Fruit fly (Drosophila melanogaster) whole organism, prepupa: Measurements from ENCODE around the gene CG3117.
A peak's percentile ranks its signal among the peaks of the same experiment; 100 is the strongest.

Source experiments
- CG10669 ChIP-seq: fragments of 200-800 bp; sonication (Bioruptor generic); optimal IDR thresholded peaks from 3 replicates; lab custom pipeline; 2018; ENCODE audit warnings: missing biosample characterization, mild to moderate bottlenecking, missing genetic modification characterization, moderate library complexity
- CG11294 ChIP-seq: fragments of 200-800 bp; sonication (Bioruptor generic); IDR thresholded peaks from 2 replicates; pipeline ENCODE4 v1.3.6; 2022; ENCODE audit warnings: missing biosample characterization, missing genetic modification characterization
- CG11762 ChIP-seq: fragments of 200-800 bp; sonication (Bioruptor generic); optimal IDR thresholded peaks from 3 replicates; lab custom pipeline; 2016; ENCODE audit warnings: missing biosample characterization, missing genetic modification characterization; ENCODE audit not compliant: insufficient read depth
- CG11902 ChIP-seq: fragments of 200-800 bp; sonication (Bioruptor generic); optimal IDR thresholded peaks from 3 replicates; lab custom pipeline; 2016; ENCODE audit warnings: missing biosample characterization, missing genetic modification characterization
- CG15336 ChIP-seq: fragments of 200-800 bp; sonication (Bioruptor generic); IDR thresholded peaks from 2 replicates; pipeline ENCODE4 v1.3.6; 2022; ENCODE audit warnings: missing biosample characterization, missing genetic modification characterization
- CG1621 ChIP-seq: fragments of 200-800 bp; sonication (Bioruptor generic); optimal IDR thresholded peaks from 3 replicates; lab custom pipeline; 2018; ENCODE audit warnings: missing biosample characterization, mild to moderate bottlenecking, missing genetic modification characterization
- CG16779 ChIP-seq: fragments of 200-800 bp; sonication (Bioruptor generic); optimal IDR thresholded peaks from 3 replicates; lab custom pipeline; 2017; ENCODE audit warnings: missing biosample characterization, mild to moderate bottlenecking, missing genetic modification characterization
- CG3032 ChIP-seq: fragments of 200-800 bp; optimal IDR thresholded peaks from 2 replicates; lab custom pipeline; 2019; ENCODE audit warnings: missing biosample characterization, mild to moderate bottlenecking, missing genetic modification characterization, moderate library complexity
- CG31627 ChIP-seq: fragments of 200-800 bp; sonication (Bioruptor generic); optimal IDR thresholded peaks from 3 replicates; lab custom pipeline; 2016; ENCODE audit warnings: missing biosample characterization, missing genetic modification characterization
- CG32006 ChIP-seq: fragments of 200-800 bp; sonication (Bioruptor generic); optimal IDR thresholded peaks from 3 replicates; lab custom pipeline; 2017; ENCODE audit warnings: missing biosample characterization, mild to moderate bottlenecking, missing genetic modification characterization
- CG3919 ChIP-seq: fragments of 200-800 bp; sonication (Bioruptor generic); optimal IDR thresholded peaks from 3 replicates; lab custom pipeline; 2016; ENCODE audit warnings: missing biosample characterization, missing genetic modification characterization
- CG6163 ChIP-seq: fragments of 200-800 bp; sonication (Bioruptor generic); IDR thresholded peaks from 3 replicates; pipeline ENCODE4 v1.3.6; 2022; ENCODE audit warnings: missing biosample characterization, missing genetic modification characterization
- CG6276 ChIP-seq: fragments of 200-800 bp; sonication (Bioruptor generic); optimal IDR thresholded peaks from 2 replicates; lab custom pipeline; 2017; ENCODE audit warnings: missing biosample characterization, mild to moderate bottlenecking, missing genetic modification characterization
- CG6808 ChIP-seq: fragments of 200-800 bp; sonication (Bioruptor generic); optimal IDR thresholded peaks from 3 replicates; lab custom pipeline; 2017; ENCODE audit warnings: missing biosample characterization, missing genetic modification characterization, mild to moderate bottlenecking, moderate library complexity, missing genetic modification reagents
- CG8119 ChIP-seq: fragments of 200-800 bp; sonication (Bioruptor generic); IDR thresholded peaks from 3 replicates; pipeline ENCODE4 v1.3.6; 2022; ENCODE audit warnings: missing biosample characterization, missing genetic modification characterization
- CG8319 ChIP-seq: fragments of 200-800 bp; sonication (Bioruptor generic); optimal IDR thresholded peaks from 3 replicates; lab custom pipeline; 2016; ENCODE audit warnings: missing biosample characterization, missing genetic modification characterization
- CG9139 ChIP-seq: fragments of 200-800 bp; sonication (Bioruptor generic); optimal IDR thresholded peaks from 3 replicates; lab custom pipeline; 2017; ENCODE audit warnings: missing biosample characterization, mild to moderate bottlenecking, missing genetic modification characterization
- Eip75B ChIP-seq: fragments of 200-800 bp; sonication (Bioruptor generic); optimal IDR thresholded peaks from 3 replicates; lab custom pipeline; 2016; ENCODE audit warnings: missing biosample characterization, missing genetic modification characterization
- Eip93F ChIP-seq: fragments of 200-800 bp; sonication (Bioruptor generic); optimal IDR thresholded peaks from 2 replicates; lab custom pipeline; 2016; ENCODE audit warnings: missing biosample characterization, mild to moderate bottlenecking, missing genetic modification characterization
- Ets21C ChIP-seq: fragments of 200-800 bp; sonication (Bioruptor generic); optimal IDR thresholded peaks from 3 replicates; lab custom pipeline; 2016; ENCODE audit warnings: missing biosample characterization, missing genetic modification characterization
- Ets96B ChIP-seq: fragments of 200-800 bp; optimal IDR thresholded peaks from 2 replicates; lab custom pipeline; 2019; ENCODE audit warnings: missing biosample characterization, mild to moderate bottlenecking, missing genetic modification characterization, moderate library complexity
- Gug ChIP-seq: fragments of 200-800 bp; sonication (Bioruptor generic); IDR thresholded peaks from 2 replicates; pipeline ENCODE4 v1.3.6; 2022; ENCODE audit warnings: missing biosample characterization, missing genetic modification characterization
- Hr38 ChIP-seq: sonication (Bioruptor generic); optimal IDR thresholded peaks from 2 replicates; lab custom pipeline; 2016; ENCODE audit warnings: missing biosample characterization, missing genetic modification characterization
- Hr39 ChIP-seq: fragments of 200-800 bp; sonication (Bioruptor generic); optimal IDR thresholded peaks from 2 replicates; lab custom pipeline; 2016; ENCODE audit warnings: missing biosample characterization, missing genetic modification characterization
- Hr4 ChIP-seq: fragments of 200-800 bp; sonication (Bioruptor generic); optimal IDR thresholded peaks from 3 replicates; lab custom pipeline; 2016; ENCODE audit warnings: missing biosample characterization, missing genetic modification characterization
- Met ChIP-seq: fragments of 200-800 bp; sonication (Bioruptor generic); optimal IDR thresholded peaks from 3 replicates; lab custom pipeline; 2016; ENCODE audit warnings: missing biosample characterization, missing genetic modification characterization
- Smox ChIP-seq: fragments of 200-800 bp; sonication (Bioruptor generic); optimal IDR thresholded peaks from 3 replicates; lab custom pipeline; 2016; ENCODE audit warnings: missing biosample characterization, missing genetic modification characterization
- Sox102F ChIP-seq: fragments of 200-800 bp; sonication (Bioruptor generic); optimal IDR thresholded peaks from 2 replicates; lab custom pipeline; 2016; ENCODE audit warnings: missing biosample characterization, mild to moderate bottlenecking, missing genetic modification characterization
- Sox14 ChIP-seq: fragments of 200-800 bp; sonication (Bioruptor generic); optimal IDR thresholded peaks from 3 replicates; lab custom pipeline; 2016; ENCODE audit warnings: missing biosample characterization, missing genetic modification characterization
- Sox15 ChIP-seq: fragments of 200-800 bp; sonication (Bioruptor generic); optimal IDR thresholded peaks from 3 replicates; lab custom pipeline; 2016; ENCODE audit warnings: missing biosample characterization, missing genetic modification characterization
- achi ChIP-seq: fragments of 200-800 bp; sonication (Bioruptor generic); optimal IDR thresholded peaks from 3 replicates; lab custom pipeline; 2016; ENCODE audit warnings: missing biosample characterization, missing genetic modification characterization
- cyc ChIP-seq: fragments of 200-800 bp; sonication (Bioruptor generic); optimal IDR thresholded peaks from 3 replicates; lab custom pipeline; 2016; ENCODE audit warnings: missing biosample characterization, missing genetic modification characterization
- dac ChIP-seq: fragments of 200-800 bp; sonication (Bioruptor generic); optimal IDR thresholded peaks from 2 replicates; lab custom pipeline; 2017; ENCODE audit warnings: missing biosample characterization, mild to moderate bottlenecking, missing genetic modification characterization
- dsx ChIP-seq: fragments of 200-800 bp; optimal IDR thresholded peaks from 3 replicates; lab custom pipeline; 2019; ENCODE audit warnings: missing biosample characterization, mild to moderate bottlenecking, missing genetic modification characterization, moderate library complexity; ENCODE audit not compliant: poor library complexity, severe bottlenecking
- eg ChIP-seq: fragments of 200-800 bp; sonication (Bioruptor generic); IDR thresholded peaks from 3 replicates; pipeline ENCODE4 v1.3.6; 2022; ENCODE audit warnings: missing biosample characterization, missing genetic modification characterization
- esn ChIP-seq: fragments of 200-800 bp; sonication (Bioruptor generic); optimal IDR thresholded peaks from 2 replicates; lab custom pipeline; 2016; ENCODE audit warnings: missing biosample characterization, mild to moderate bottlenecking, missing genetic modification characterization, moderate library complexity
- fd59A ChIP-seq: fragments of 200-800 bp; sonication (Bioruptor generic); optimal IDR thresholded peaks from 2 replicates; lab custom pipeline; 2017; ENCODE audit warnings: missing biosample characterization, mild to moderate bottlenecking, missing genetic modification characterization, missing genetic modification reagents
- fd85E ChIP-seq: fragments of 200-800 bp; sonication (Bioruptor generic); optimal IDR thresholded peaks from 3 replicates; lab custom pipeline; 2016; ENCODE audit warnings: missing biosample characterization, missing genetic modification characterization
- net ChIP-seq: fragments of 200-800 bp; sonication (Bioruptor generic); optimal IDR thresholded peaks from 3 replicates; lab custom pipeline; 2016; ENCODE audit warnings: missing biosample characterization, missing genetic modification characterization
- pdm3 ChIP-seq: fragments of 200-800 bp; sonication (Bioruptor generic); optimal IDR thresholded peaks from 3 replicates; lab custom pipeline; 2016; ENCODE audit warnings: missing biosample characterization, missing genetic modification characterization
- salr ChIP-seq, 2 experiments: fragments of 200-800 bp; sonication (Bioruptor generic); optimal IDR thresholded peaks; 3 replicates each; lab custom pipeline; 2016 to 2018; ENCODE audit warnings: missing biosample characterization in 2 of 2, missing genetic modification characterization in 2 of 2, mild to moderate bottlenecking in 1 of 2
- spab ChIP-seq: fragments of 200-800 bp; sonication (Bioruptor generic); optimal IDR thresholded peaks from 2 replicates; lab custom pipeline; 2017; ENCODE audit warnings: missing biosample characterization, mild to moderate bottlenecking, missing genetic modification characterization, missing genetic modification reagents
- ss ChIP-seq, 2 experiments: fragments of 200-800 bp; sonication (Bioruptor generic); optimal IDR thresholded peaks; 2 replicates in 1 of 2; 3 replicates in 1 of 2; lab custom pipeline; 2017 to 2018; ENCODE audit warnings: mild to moderate bottlenecking in 2 of 2, missing biosample characterization in 2 of 2, missing genetic modification characterization in 2 of 2, moderate library complexity in 1 of 2
- svp ChIP-seq: fragments of 200-800 bp; sonication (Bioruptor generic); peaks from one replicate; lab custom pipeline; 2016; ENCODE audit warnings: missing biosample characterization, missing genetic modification characterization
- topi ChIP-seq: fragments of 200-800 bp; sonication (Bioruptor generic); optimal IDR thresholded peaks from 3 replicates; lab custom pipeline; 2016; ENCODE audit warnings: missing biosample characterization, missing genetic modification characterization

CG3117 gene

DNA sequence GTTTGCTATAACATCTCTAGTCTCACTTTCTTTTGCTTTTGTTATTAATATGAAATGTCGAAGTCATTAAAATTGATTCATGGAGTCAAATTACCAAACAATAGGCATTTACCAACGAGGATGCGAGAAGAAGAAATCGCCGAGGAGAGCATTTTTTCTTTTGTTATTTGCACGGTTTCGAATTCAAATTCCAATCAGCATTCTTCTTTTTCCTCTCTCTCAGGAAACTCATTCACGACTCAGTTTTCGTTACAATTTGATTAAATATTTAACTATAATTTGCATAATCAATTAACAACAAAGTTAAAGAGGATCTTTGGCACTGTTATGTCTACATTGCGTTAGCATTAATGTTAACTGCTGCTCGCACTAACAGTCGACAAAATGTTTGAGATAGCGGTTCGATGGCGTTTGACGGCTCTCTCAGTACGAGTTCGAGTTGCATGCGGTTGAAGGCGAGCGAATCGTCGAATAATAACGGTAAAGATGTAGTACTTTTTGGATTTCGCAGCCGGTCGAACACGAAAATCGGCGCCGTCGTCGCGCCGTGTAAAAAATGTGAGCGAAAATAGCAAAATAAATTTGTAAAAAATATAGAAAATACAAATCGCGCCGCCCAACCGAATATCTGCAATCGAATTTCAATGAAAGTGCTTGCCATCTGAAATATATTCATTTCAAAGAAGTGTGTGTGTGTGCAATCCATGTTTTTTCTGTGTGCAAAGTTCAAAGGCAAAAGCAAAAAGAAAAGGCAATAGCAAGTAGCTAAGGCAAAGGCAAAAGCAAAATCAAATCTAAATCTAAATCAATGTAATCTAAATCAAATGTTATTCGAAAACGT is 41.0 kb upstream of the CG3117 start (continued):
- TF ChIP-seq Ets96B (tag; lab: Kevin White, UChicago) = no peak
- no peak for TF ChIP-seq Sox15 (GFP tag; lab: Kevin White, UChicago)

DNA sequence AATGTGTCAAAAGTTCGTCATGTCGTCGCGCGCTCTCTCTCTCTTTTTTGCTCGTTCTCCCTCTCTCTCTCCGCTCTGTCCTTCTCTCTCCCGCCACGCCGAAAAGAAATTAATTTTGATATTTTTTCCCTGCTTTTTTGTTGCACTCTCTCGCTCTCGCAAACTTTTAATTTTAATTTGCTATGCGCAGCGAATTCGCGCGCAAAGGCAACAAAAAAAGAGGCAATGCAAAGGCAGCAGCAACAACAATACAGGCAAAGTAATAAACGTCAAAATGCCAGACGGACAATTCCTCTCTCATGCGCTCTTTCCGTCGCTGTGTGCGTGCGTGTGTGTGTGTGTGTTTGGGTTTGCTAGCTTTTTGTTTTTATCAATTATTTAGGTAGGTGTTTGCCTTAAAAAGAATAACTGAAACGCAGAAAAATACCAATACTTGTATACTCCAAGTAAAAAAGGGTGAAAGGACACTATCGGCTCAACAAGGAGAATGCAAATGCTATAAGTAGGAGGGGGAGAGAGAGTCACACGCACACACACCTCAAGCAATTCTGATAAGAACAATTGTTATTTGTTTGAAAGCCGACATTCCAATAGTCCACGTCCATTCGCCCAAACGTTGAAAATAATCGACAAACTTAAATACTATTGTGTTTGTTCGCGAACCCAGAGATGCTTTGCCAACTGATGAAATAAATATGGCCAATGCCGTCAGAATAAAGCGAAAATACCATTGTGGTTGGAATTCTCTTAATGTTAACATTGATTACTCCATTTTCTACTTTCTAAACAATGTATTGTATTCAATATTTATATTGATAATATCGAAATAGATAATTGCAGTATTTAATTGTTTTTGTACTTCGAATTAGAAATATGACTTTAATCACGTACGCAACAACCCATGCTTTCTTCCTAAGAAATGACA is 39.9 kb upstream of the CG3117 start:
- TF ChIP-seq CG3919 (GFP tag; lab: Kevin White, UChicago) = no peak
- TF ChIP-seq CG3032 = peak; percentile 27
- TF ChIP-seq dsx = peak; percentile 62
- no peak for TF ChIP-seq pdm3 (GFP tag; lab: Kevin White, UChicago)
- TF ChIP-seq Sox15 (GFP tag; lab: Kevin White, UChicago) = no peak
- TF ChIP-seq svp (GFP tag; lab: Kevin White, UChicago) = no peak
- peak; percentile 67 to 78 for TF ChIP-seq ss (GFP tag; optimal IDR thresholded peaks at IDR 0.05; lab: Kevin White, UChicago)
- peak; percentile 52; the same call in 1 of the 2 replicates for TF ChIP-seq CG15336 (GFP tag; lab: Robert Waterston, UW)
- no peak for TF ChIP-seq Eip75B
- peak; percentile 65 for TF ChIP-seq CG6808
- TF ChIP-seq Gug (GFP tag; lab: Robert Waterston, UW) = no peak
- TF ChIP-seq CG6163 (GFP tag; lab: Robert Waterston, UW) = peak; percentile 52; the same call in 2 of the 3 replicates
- peak; percentile 44 for TF ChIP-seq CG6276 (GFP tag; lab: Kevin White, UChicago)
- TF ChIP-seq topi (GFP tag; lab: Kevin White, UChicago) = no peak
- TF ChIP-seq CG11762 (GFP tag; lab: Kevin White, UChicago) = no peak
- no peak for TF ChIP-seq Met
- peak; percentile 58; the same call in 2 of the 3 replicates for TF ChIP-seq eg
- TF ChIP-seq Sox14 (GFP tag; lab: Kevin White, UChicago) = no peak
- TF ChIP-seq achi (GFP tag; lab: Kevin White, UChicago) = peak; percentile 59
- TF ChIP-seq fd85E (GFP tag; lab: Kevin White, UChicago) = no peak
- TF ChIP-seq Hr38 (GFP tag; lab: Kevin White, UChicago) = no peak
- peak; percentile 25 for TF ChIP-seq spab
- TF ChIP-seq Eip93F (GFP tag; lab: Kevin White, UChicago) = peak; percentile 13
- peak; percentile 17 for TF ChIP-seq net (GFP tag; lab: Kevin White, UChicago)
- no peak for TF ChIP-seq CG11902 (GFP tag; lab: Kevin White, UChicago)
- no peak for TF ChIP-seq fd59A
- TF ChIP-seq CG32006 = no peak
- TF ChIP-seq CG1621 (tag; lab: Kevin White, UChicago) = peak; percentile 24
- TF ChIP-seq cyc (GFP tag; lab: Kevin White, UChicago) = no peak
- no peak for TF ChIP-seq Smox (GFP tag; lab: Kevin White, UChicago)
- peak; percentile 19 for TF ChIP-seq Ets96B (tag; lab: Kevin White, UChicago)
- TF ChIP-seq CG16779 = no peak
- TF ChIP-seq CG11294 (GFP tag; lab: Robert Waterston, UW) = no peak
- TF ChIP-seq dac = peak; percentile 20
- no peak; the same call in 1 of the 3 replicates for TF ChIP-seq CG8119
- TF ChIP-seq Hr4 (GFP tag; lab: Kevin White, UChicago) = no peak
- TF ChIP-seq esn (GFP tag; lab: Kevin White, UChicago) = no peak
- peak; percentile 41 for TF ChIP-seq Sox102F (GFP tag; lab: Kevin White, UChicago)
- TF ChIP-seq CG8319 (GFP tag; lab: Kevin White, UChicago) = no peak
- no peak for TF ChIP-seq Ets21C (GFP tag; lab: Kevin White, UChicago)
- TF ChIP-seq Hr39 (GFP tag; lab: Kevin White, UChicago) = no peak
- TF ChIP-seq salr (GFP tag; optimal IDR thresholded peaks at IDR 0.05; lab: Kevin White, UChicago) = no peak
- peak; percentile 30 for TF ChIP-seq CG9139 (GFP tag; lab: Kevin White, UChicago)
- no peak for TF ChIP-seq CG31627 (GFP tag; lab: Kevin White, UChicago)
- TF ChIP-seq CG10669 (GFP tag; lab: Kevin White, UChicago) = peak; percentile 14
